Worm (Caenorhabditis elegans): ENCODE results near the gene T19H5.4.

DNA sequence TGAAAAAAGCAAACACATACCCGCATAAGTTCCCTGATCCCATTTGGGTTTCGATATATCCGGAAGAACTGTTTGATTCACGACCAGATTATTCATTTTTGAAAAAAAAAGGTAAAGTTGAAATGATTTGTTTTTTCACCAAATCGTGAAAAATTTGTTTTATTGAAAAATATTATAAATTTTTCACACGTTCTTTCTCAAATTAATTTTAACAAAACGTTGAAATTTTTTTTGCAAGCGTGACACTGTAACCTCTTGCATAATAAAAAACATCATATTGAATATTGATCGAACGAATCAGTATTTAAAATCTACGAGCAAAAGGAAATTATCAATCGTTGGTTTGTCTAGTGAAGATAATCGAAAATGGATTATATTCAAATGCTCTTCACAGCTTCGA, 31.6 kb upstream of the T19H5.4 start, which contains the start of the genes sfxn-1.1 and AH6.3:
- TF ChIP-seq pha-4 (tag; optimal IDR thresholded peaks at IDR 0.05): no peak
- TF ChIP-seq unc-62 (GFP tag; optimal IDR thresholded peaks at IDR 0.05): no peak
- TF ChIP-seq nhr-12 (tag; optimal IDR thresholded peaks at IDR 0.05): no peak
- TF ChIP-seq nhr-28 (tag; optimal IDR thresholded peaks at IDR 0.05): no peak
- no peak for TF ChIP-seq nhr-237 (tag; optimal IDR thresholded peaks at IDR 0.05)
- TF ChIP-seq elt-3 (tag; optimal IDR thresholded peaks at IDR 0.05): no peak

Data from whole organism, mixed stage, embryonic.